Worm (Caenorhabditis elegans): Measurements from ENCODE around the gene M05D6.5.

M05D6.5 gene

ce11 chrII:8506759-8507158, 24.8 kb upstream of the M05D6.5 start:
- TF ChIP-seq nhr-76 (tag; optimal IDR thresholded peaks at IDR 0.05): no peak
- peak; percentile 14 for TF ChIP-seq elt-2 (tag; optimal IDR thresholded peaks at IDR 0.05)

- TF ChIP-seq lsy-2 (tag; optimal IDR thresholded peaks at IDR 0.05): peak in 1 of 2 experiments; percentile 13
- no peak for TF ChIP-seq ets-5 (GFP tag; IDR thresholded peaks at IDR 0.05)
- peak; percentile 23 for TF ChIP-seq nhr-71 (tag; optimal IDR thresholded peaks at IDR 0.05)
- TF ChIP-seq fkh-10 (GFP tag; optimal IDR thresholded peaks at IDR 0.05): no peak
- TF ChIP-seq zip-4 (GFP tag; optimal IDR thresholded peaks at IDR 0.05): no peak
- no peak for TF ChIP-seq hpl-2 (GFP tag; optimal IDR thresholded peaks at IDR 0.05)
- TF ChIP-seq nhr-90 (tag; optimal IDR thresholded peaks at IDR 0.05; ENCODE audit: poor library complexity): no peak
- TF ChIP-seq sptf-1 (tag; optimal IDR thresholded peaks at IDR 0.05): no peak
- TF ChIP-seq vab-15 (tag; optimal IDR thresholded peaks at IDR 0.05): no peak
- TF ChIP-seq lir-3 (tag; optimal IDR thresholded peaks at IDR 0.05; ENCODE audit: poor library complexity): no peak
- TF ChIP-seq lin-14 (GFP tag; optimal IDR thresholded peaks at IDR 0.05): peak; percentile 58
- no peak for TF ChIP-seq xbp-1 (tag; optimal IDR thresholded peaks at IDR 0.05)
Measured at ce11 chrII:8504074-8504724, 22.2 kb upstream of the M05D6.5 start.

DNA sequence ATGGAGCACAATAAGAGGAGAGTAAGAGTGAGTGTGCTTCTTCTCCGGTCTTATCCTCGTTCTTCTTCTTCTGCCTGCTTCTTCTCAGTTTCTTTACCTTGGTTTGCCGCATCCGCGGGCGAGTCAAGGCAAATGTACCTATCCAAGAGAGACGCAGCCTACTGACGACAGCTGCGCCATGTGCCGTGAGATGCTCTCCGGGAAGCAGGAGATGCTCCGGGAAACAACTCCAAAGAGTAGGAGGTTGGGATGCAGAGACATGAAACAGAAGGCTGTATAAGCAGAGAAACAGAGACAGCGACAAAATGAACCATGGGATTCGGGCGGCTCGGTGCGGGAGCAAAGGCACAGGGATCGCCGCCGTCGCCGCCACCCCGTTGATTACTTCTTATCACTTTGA, 17.0 kb upstream of the M05D6.5 start:
- no peak for TF ChIP-seq sptf-1 (tag; optimal IDR thresholded peaks at IDR 0.05)
- TF ChIP-seq snu-23 (GFP tag; optimal IDR thresholded peaks at IDR 0.05): peak; percentile 56
- TF ChIP-seq lsy-2 (tag; optimal IDR thresholded peaks at IDR 0.05): peak in 1 of 2 experiments; percentile 34
- TF ChIP-seq Y116A8C.19 (tag; optimal IDR thresholded peaks at IDR 0.05; ENCODE audit: borderline replicate concordance): no peak
- TF ChIP-seq nhr-90 (tag; optimal IDR thresholded peaks at IDR 0.05; ENCODE audit: poor library complexity): no peak
- no peak for TF ChIP-seq mep-1 (tag; optimal IDR thresholded peaks at IDR 0.05)
- TF ChIP-seq pag-3 (tag; optimal IDR thresholded peaks at IDR 0.05; ENCODE audit: borderline replicate concordance, insufficient read depth): peak; percentile 55
- peak; percentile 31 for TF ChIP-seq nhr-20 (tag; optimal IDR thresholded peaks at IDR 0.05)
- TF ChIP-seq pqm-1 (tag; optimal IDR thresholded peaks at IDR 0.05): no peak
- peak; percentile 0 for TF ChIP-seq nhr-47 (tag; optimal IDR thresholded peaks at IDR 0.05)
- TF ChIP-seq nhr-19 (GFP tag; conservative IDR thresholded peaks at IDR 0.05): peak; percentile 41
- peak; percentile 40 for TF ChIP-seq unc-130 (tag; optimal IDR thresholded peaks at IDR 0.05)
- TF ChIP-seq dsc-1 (tag; optimal IDR thresholded peaks at IDR 0.05): peak; percentile 8
- no peak for TF ChIP-seq efl-1 (optimal IDR thresholded peaks at IDR 0.05)
- no peak for TF ChIP-seq efl-1 (GFP tag; optimal IDR thresholded peaks at IDR 0.05 in 1 of 2)
- TF ChIP-seq lin-14 (GFP tag; optimal IDR thresholded peaks at IDR 0.05): peak; percentile 78
- TF ChIP-seq tbx-2 (tag; optimal IDR thresholded peaks at IDR 0.05): peak; percentile 13
- TF ChIP-seq nhr-71 (tag; optimal IDR thresholded peaks at IDR 0.05): peak; percentile 73
- TF ChIP-seq rnt-1 (tag; optimal IDR thresholded peaks at IDR 0.05): peak; percentile 74

- no peak for TF ChIP-seq mab-9 (GFP tag; IDR thresholded peaks at IDR 0.05)
- TF ChIP-seq ceh-63 (GFP tag; optimal IDR thresholded peaks at IDR 0.05): no peak
- no peak for TF ChIP-seq snu-23 (GFP tag; optimal IDR thresholded peaks at IDR 0.05)
- TF ChIP-seq unc-30 (tag; optimal IDR thresholded peaks at IDR 0.05): no peak
- no peak for TF ChIP-seq skn-1 (tag; optimal IDR thresholded peaks at IDR 0.05)
- TF ChIP-seq ceh-90 (tag; optimal IDR thresholded peaks at IDR 0.05): no peak
- no peak for TF ChIP-seq hpl-2 (GFP tag; optimal IDR thresholded peaks at IDR 0.05)
- TF ChIP-seq efl-1 (optimal IDR thresholded peaks at IDR 0.05): no peak
- TF ChIP-seq efl-1 (GFP tag; optimal IDR thresholded peaks at IDR 0.05 in 1 of 2): no peak
- TF ChIP-seq lin-15B (tag; optimal IDR thresholded peaks at IDR 0.05): no peak
- TF ChIP-seq nhr-12 (tag; optimal IDR thresholded peaks at IDR 0.05): no peak
- TF ChIP-seq aly-2 (tag; optimal IDR thresholded peaks at IDR 0.05): no peak
- no peak for TF ChIP-seq isw-1 (GFP tag; IDR thresholded peaks at IDR 0.05)
- TF ChIP-seq nhr-90 (tag; optimal IDR thresholded peaks at IDR 0.05; ENCODE audit: poor library complexity): no peak
- no peak for TF ChIP-seq ceh-82 (tag; optimal IDR thresholded peaks at IDR 0.05)
- TF ChIP-seq lin-13 (GFP tag; optimal IDR thresholded peaks at IDR 0.05): no peak
- TF ChIP-seq ama-1 (optimal IDR thresholded peaks at IDR 0.05): no peak
- no peak for TF ChIP-seq pqm-1 (tag; optimal IDR thresholded peaks at IDR 0.05)
- TF ChIP-seq mdl-1 (tag; optimal IDR thresholded peaks at IDR 0.05): no peak
- no peak for TF ChIP-seq pag-3 (tag; optimal IDR thresholded peaks at IDR 0.05; ENCODE audit: borderline replicate concordance, insufficient read depth)
Measured at ce11 chrII:8498173-8498572, 16.2 kb upstream of the M05D6.5 start.
